Fruit fly (Drosophila melanogaster) whole organism, prepupa: Measurements from ENCODE around the gene TwdlC.

Source experiments
- Blimp-1 ChIP-seq: fragments of 200-800 bp; sonication (Bioruptor generic); optimal IDR thresholded peaks from 3 replicates; lab custom pipeline; 2017; ENCODE audit warnings: missing biosample characterization, missing genetic modification characterization, mild to moderate bottlenecking, moderate library complexity, missing genetic modification reagents
- CG10631 ChIP-seq: fragments of 200-800 bp; sonication (Bioruptor generic); optimal IDR thresholded peaks from 2 replicates; lab custom pipeline; 2016; ENCODE audit warnings: missing biosample characterization, missing genetic modification characterization
- CG10669 ChIP-seq: fragments of 200-800 bp; sonication (Bioruptor generic); optimal IDR thresholded peaks from 3 replicates; lab custom pipeline; 2018; ENCODE audit warnings: missing biosample characterization, mild to moderate bottlenecking, missing genetic modification characterization, moderate library complexity
- CG11294 ChIP-seq: fragments of 200-800 bp; sonication (Bioruptor generic); IDR thresholded peaks from 2 replicates; pipeline ENCODE4 v1.3.6; 2022; ENCODE audit warnings: missing biosample characterization, missing genetic modification characterization
- CG11762 ChIP-seq: fragments of 200-800 bp; sonication (Bioruptor generic); optimal IDR thresholded peaks from 3 replicates; lab custom pipeline; 2016; ENCODE audit warnings: missing biosample characterization, missing genetic modification characterization; ENCODE audit not compliant: insufficient read depth
- CG11902 ChIP-seq: fragments of 200-800 bp; sonication (Bioruptor generic); optimal IDR thresholded peaks from 3 replicates; lab custom pipeline; 2016; ENCODE audit warnings: missing biosample characterization, missing genetic modification characterization
- CG1621 ChIP-seq: fragments of 200-800 bp; sonication (Bioruptor generic); optimal IDR thresholded peaks from 3 replicates; lab custom pipeline; 2018; ENCODE audit warnings: missing biosample characterization, mild to moderate bottlenecking, missing genetic modification characterization
- CG16779 ChIP-seq: fragments of 200-800 bp; sonication (Bioruptor generic); optimal IDR thresholded peaks from 3 replicates; lab custom pipeline; 2017; ENCODE audit warnings: missing biosample characterization, mild to moderate bottlenecking, missing genetic modification characterization
- CG3032 ChIP-seq: fragments of 200-800 bp; optimal IDR thresholded peaks from 2 replicates; lab custom pipeline; 2019; ENCODE audit warnings: missing biosample characterization, mild to moderate bottlenecking, missing genetic modification characterization, moderate library complexity
- CG32006 ChIP-seq: fragments of 200-800 bp; sonication (Bioruptor generic); optimal IDR thresholded peaks from 3 replicates; lab custom pipeline; 2017; ENCODE audit warnings: missing biosample characterization, mild to moderate bottlenecking, missing genetic modification characterization
- CG34406 ChIP-seq: fragments of 200-800 bp; sonication (Bioruptor generic); optimal IDR thresholded peaks from 3 replicates; lab custom pipeline; 2016; ENCODE audit warnings: missing biosample characterization, missing genetic modification characterization
- CG4318 ChIP-seq: fragments of 200-800 bp; sonication (Bioruptor generic); optimal IDR thresholded peaks from 3 replicates; lab custom pipeline; 2017; ENCODE audit warnings: missing biosample characterization, mild to moderate bottlenecking, missing genetic modification characterization
- CG6163 ChIP-seq: fragments of 200-800 bp; sonication (Bioruptor generic); IDR thresholded peaks from 3 replicates; pipeline ENCODE4 v1.3.6; 2022; ENCODE audit warnings: missing biosample characterization, missing genetic modification characterization
- CG6276 ChIP-seq: fragments of 200-800 bp; sonication (Bioruptor generic); optimal IDR thresholded peaks from 2 replicates; lab custom pipeline; 2017; ENCODE audit warnings: missing biosample characterization, mild to moderate bottlenecking, missing genetic modification characterization
- CG6792 ChIP-seq: fragments of 200-800 bp; sonication (Bioruptor generic); optimal IDR thresholded peaks from 3 replicates; lab custom pipeline; 2016; ENCODE audit warnings: missing biosample characterization, missing genetic modification characterization
- CG6808 ChIP-seq: fragments of 200-800 bp; sonication (Bioruptor generic); optimal IDR thresholded peaks from 3 replicates; lab custom pipeline; 2017; ENCODE audit warnings: missing biosample characterization, missing genetic modification characterization, mild to moderate bottlenecking, moderate library complexity, missing genetic modification reagents
- CG6854 ChIP-seq: fragments of 200-800 bp; sonication (Bioruptor generic); optimal IDR thresholded peaks from 2 replicates; lab custom pipeline; 2017; ENCODE audit warnings: missing biosample characterization, mild to moderate bottlenecking, missing genetic modification characterization
- CG7368 ChIP-seq: fragments of 200-800 bp; sonication (Bioruptor generic); optimal IDR thresholded peaks from 3 replicates; lab custom pipeline; 2016; ENCODE audit warnings: missing biosample characterization, missing genetic modification characterization
- CG8119 ChIP-seq: fragments of 200-800 bp; sonication (Bioruptor generic); IDR thresholded peaks from 3 replicates; pipeline ENCODE4 v1.3.6; 2022; ENCODE audit warnings: missing biosample characterization, missing genetic modification characterization
- CG8632 ChIP-seq: fragments of 200-800 bp; sonication (Bioruptor generic); optimal IDR thresholded peaks from 3 replicates; lab custom pipeline; 2016; ENCODE audit warnings: missing biosample characterization, missing genetic modification characterization
- Eip93F ChIP-seq: fragments of 200-800 bp; sonication (Bioruptor generic); optimal IDR thresholded peaks from 2 replicates; lab custom pipeline; 2016; ENCODE audit warnings: missing biosample characterization, mild to moderate bottlenecking, missing genetic modification characterization
- Ets96B ChIP-seq: fragments of 200-800 bp; optimal IDR thresholded peaks from 2 replicates; lab custom pipeline; 2019; ENCODE audit warnings: missing biosample characterization, mild to moderate bottlenecking, missing genetic modification characterization, moderate library complexity
- Hr38 ChIP-seq: sonication (Bioruptor generic); optimal IDR thresholded peaks from 2 replicates; lab custom pipeline; 2016; ENCODE audit warnings: missing biosample characterization, missing genetic modification characterization
- Lpt ChIP-seq: fragments of 200-800 bp; sonication (Bioruptor generic); optimal IDR thresholded peaks from 3 replicates; lab custom pipeline; 2016; ENCODE audit warnings: missing biosample characterization, missing genetic modification characterization
- OdsH ChIP-seq: fragments of 200-800 bp; sonication (Bioruptor generic); optimal IDR thresholded peaks from 3 replicates; lab custom pipeline; 2016; ENCODE audit warnings: missing biosample characterization, missing genetic modification characterization
- Smox ChIP-seq: fragments of 200-800 bp; sonication (Bioruptor generic); optimal IDR thresholded peaks from 3 replicates; lab custom pipeline; 2016; ENCODE audit warnings: missing biosample characterization, missing genetic modification characterization
- Sox14 ChIP-seq: fragments of 200-800 bp; sonication (Bioruptor generic); optimal IDR thresholded peaks from 3 replicates; lab custom pipeline; 2016; ENCODE audit warnings: missing biosample characterization, missing genetic modification characterization
- Sox15 ChIP-seq: fragments of 200-800 bp; sonication (Bioruptor generic); optimal IDR thresholded peaks from 3 replicates; lab custom pipeline; 2016; ENCODE audit warnings: missing biosample characterization, missing genetic modification characterization
- acj6 ChIP-seq: fragments of 200-800 bp; sonication (Bioruptor generic); optimal IDR thresholded peaks from 3 replicates; lab custom pipeline; 2016; ENCODE audit warnings: missing biosample characterization, missing genetic modification characterization
- dac ChIP-seq: fragments of 200-800 bp; sonication (Bioruptor generic); optimal IDR thresholded peaks from 2 replicates; lab custom pipeline; 2017; ENCODE audit warnings: missing biosample characterization, mild to moderate bottlenecking, missing genetic modification characterization
- fd59A ChIP-seq: fragments of 200-800 bp; sonication (Bioruptor generic); optimal IDR thresholded peaks from 2 replicates; lab custom pipeline; 2017; ENCODE audit warnings: missing biosample characterization, mild to moderate bottlenecking, missing genetic modification characterization, missing genetic modification reagents
- fd85E ChIP-seq: fragments of 200-800 bp; sonication (Bioruptor generic); optimal IDR thresholded peaks from 3 replicates; lab custom pipeline; 2016; ENCODE audit warnings: missing biosample characterization, missing genetic modification characterization
- net ChIP-seq: fragments of 200-800 bp; sonication (Bioruptor generic); optimal IDR thresholded peaks from 3 replicates; lab custom pipeline; 2016; ENCODE audit warnings: missing biosample characterization, missing genetic modification characterization
- pdm3 ChIP-seq: fragments of 200-800 bp; sonication (Bioruptor generic); optimal IDR thresholded peaks from 3 replicates; lab custom pipeline; 2016; ENCODE audit warnings: missing biosample characterization, missing genetic modification characterization
- salr ChIP-seq, 2 experiments: fragments of 200-800 bp; sonication (Bioruptor generic); optimal IDR thresholded peaks; 3 replicates each; lab custom pipeline; 2016 to 2018; ENCODE audit warnings: missing biosample characterization in 2 of 2, missing genetic modification characterization in 2 of 2, mild to moderate bottlenecking in 1 of 2
- ss ChIP-seq, 2 experiments: fragments of 200-800 bp; sonication (Bioruptor generic); optimal IDR thresholded peaks; 2 replicates in 1 of 2; 3 replicates in 1 of 2; lab custom pipeline; 2017 to 2018; ENCODE audit warnings: mild to moderate bottlenecking in 2 of 2, missing biosample characterization in 2 of 2, missing genetic modification characterization in 2 of 2, moderate library complexity in 1 of 2
- svp ChIP-seq: fragments of 200-800 bp; sonication (Bioruptor generic); peaks from one replicate; lab custom pipeline; 2016; ENCODE audit warnings: missing biosample characterization, missing genetic modification characterization
- topi ChIP-seq: fragments of 200-800 bp; sonication (Bioruptor generic); optimal IDR thresholded peaks from 3 replicates; lab custom pipeline; 2016; ENCODE audit warnings: missing biosample characterization, missing genetic modification characterization
- vri ChIP-seq: fragments of 200-800 bp; sonication (Bioruptor generic); optimal IDR thresholded peaks from 3 replicates; lab custom pipeline; 2016; ENCODE audit warnings: missing biosample characterization, mild to moderate bottlenecking, missing genetic modification characterization

The TwdlC gene

DNA sequence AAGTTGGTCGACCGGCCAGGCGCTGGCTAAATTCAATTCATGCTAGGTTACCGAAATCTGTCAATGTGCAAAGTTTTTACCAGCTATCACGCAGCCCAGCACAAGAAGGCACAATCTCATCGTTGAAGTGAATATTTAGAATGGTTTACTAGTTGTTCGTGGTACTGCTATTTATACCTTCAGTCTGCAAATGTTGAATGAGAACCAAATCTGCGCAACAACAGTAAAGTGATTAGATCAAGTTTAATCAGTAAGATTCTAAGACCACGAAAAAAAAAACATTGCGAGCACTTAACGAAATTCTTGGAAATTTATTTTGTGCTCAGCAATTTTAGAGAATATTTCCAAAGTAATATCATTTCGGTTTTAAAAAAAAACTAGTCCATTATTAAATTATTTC is 10.7 kb downstream of the TwdlC start, which contains the start of gene CG6296:
CG6296 (minus strand) TSS at position 132 of the 400 bp plus-strand sequence.
- TF ChIP-seq CG3032 (no peak), CG8632 (GFP tag; lab: Kevin White, UChicago) (no peak), vri (no peak), fd59A (GFP tag; lab: Kevin White, UChicago) (no peak), CG34406 (GFP tag; lab: Kevin White, UChicago) (no peak), Eip93F (no peak), CG4318 (GFP tag; lab: Kevin White, UChicago) (no peak), CG11902 (GFP tag; lab: Kevin White, UChicago) (no peak), CG10669 (GFP tag; lab: Kevin White, UChicago) (no peak), CG8119 (GFP tag; lab: Robert Waterston, UW) (no peak), pdm3 (no peak), CG6808 (no peak), CG6854 (GFP tag; lab: Kevin White, UChicago) (no peak), CG11294 (GFP tag; lab: Robert Waterston, UW) (no peak), CG11762 (GFP tag; lab: Kevin White, UChicago) (no peak)

DNA sequence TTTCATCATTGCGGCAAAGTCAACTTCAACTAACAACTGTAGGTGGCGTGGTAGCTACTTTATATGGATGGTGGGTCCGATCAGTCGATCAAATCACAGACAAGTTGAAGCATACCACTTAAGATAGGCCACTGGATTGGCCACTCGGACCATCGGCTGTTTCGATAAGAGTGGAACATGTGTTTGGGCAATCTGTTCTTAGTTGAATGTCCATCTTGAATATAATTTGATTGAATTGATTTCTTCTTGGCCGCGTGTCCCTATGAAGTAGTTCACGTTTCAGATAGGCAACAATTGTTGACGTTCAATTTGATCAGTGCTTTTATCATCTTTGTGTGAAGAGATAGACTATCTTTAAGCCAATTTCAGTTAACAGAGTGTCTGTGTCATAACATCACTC is 12.4 kb downstream of the TwdlC start, which contains the start of gene CG6295:
CG6295 (minus strand) TSS at position 34 of the 400 bp plus-strand sequence.
- TF ChIP-seq OdsH: no peak
- TF ChIP-seq CG4318 (GFP tag; lab: Kevin White, UChicago): no peak
- TF ChIP-seq CG10631 (GFP tag; lab: Kevin White, UChicago): no peak
- no peak for TF ChIP-seq topi (GFP tag; lab: Kevin White, UChicago)
- no peak for TF ChIP-seq CG11902 (GFP tag; lab: Kevin White, UChicago)
- TF ChIP-seq Smox: no peak

DNA sequence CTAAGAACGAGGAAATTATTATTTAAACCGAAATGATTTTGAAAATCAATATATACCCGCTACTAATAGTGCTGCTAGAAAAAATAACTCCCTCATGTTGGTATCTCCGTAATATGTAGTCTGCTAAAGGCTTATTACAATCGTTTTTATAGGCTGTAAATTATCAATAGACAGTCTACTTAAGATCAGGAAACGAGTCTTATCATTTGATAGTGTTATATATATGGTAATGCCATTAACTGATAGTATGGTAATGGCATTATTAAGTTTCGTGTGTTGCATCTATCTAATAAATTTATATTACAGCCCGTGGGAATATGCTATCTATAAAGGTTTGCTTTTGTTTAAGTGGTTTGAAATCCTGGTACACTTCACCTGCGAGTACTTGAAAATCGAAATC is 23.6 kb downstream of the TwdlC start, which contains the start of gene CG17192:
CG17192 (minus strand) TSS at position 101 of the 400 bp plus-strand sequence.
- TF ChIP-seq Hr38 (GFP tag; lab: Kevin White, UChicago) (no peak), Lpt (GFP tag; lab: Kevin White, UChicago) (no peak), svp (GFP tag; lab: Kevin White, UChicago) (no peak), CG6163 (GFP tag; lab: Robert Waterston, UW) (no peak), ss (GFP tag; optimal IDR thresholded peaks at IDR 0.05; lab: Kevin White, UChicago) (no peak), CG32006 (GFP tag; lab: Kevin White, UChicago) (no peak), Ets96B (tag; lab: Kevin White, UChicago) (no peak)

DNA sequence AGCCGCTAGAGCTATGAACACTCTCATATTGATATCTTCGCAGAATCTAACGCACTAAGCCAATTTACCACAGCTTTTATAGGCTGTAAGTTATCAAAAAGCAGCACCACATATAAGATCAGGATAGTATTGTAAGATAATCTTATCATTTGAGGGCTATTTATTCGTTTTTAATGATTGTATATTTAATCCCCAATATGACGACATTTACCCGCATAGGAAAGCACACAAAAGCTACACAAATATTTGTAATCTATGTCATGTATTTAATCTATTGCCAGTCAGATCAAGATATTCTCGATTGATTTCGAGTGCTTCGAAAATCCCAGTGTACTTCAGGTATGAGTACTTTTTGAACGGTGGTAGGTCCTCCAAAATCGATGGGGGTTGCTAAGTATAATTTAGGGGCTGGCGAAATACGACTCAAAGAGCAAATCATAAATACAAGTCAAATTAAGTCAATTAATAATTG is 25.1 kb downstream of the TwdlC start, which contains the start of gene CG17191:
CG17191 (minus strand) TSS at position 51 of the 472 bp plus-strand sequence.
- TF ChIP-seq CG16779 (tag; lab: Kevin White, UChicago) (no peak), CG32006 (GFP tag; lab: Kevin White, UChicago) (no peak), CG6163 (GFP tag; lab: Robert Waterston, UW) (no peak), pdm3 (no peak), Sox14 (GFP tag; lab: Kevin White, UChicago) (no peak), salr (GFP tag; optimal IDR thresholded peaks at IDR 0.05; lab: Kevin White, UChicago) (no peak), net (GFP tag; lab: Kevin White, UChicago) (no peak), topi (GFP tag; lab: Kevin White, UChicago) (no peak), CG11294 (GFP tag; lab: Robert Waterston, UW) (no peak), CG34406 (GFP tag; lab: Kevin White, UChicago) (no peak), CG3032 (no peak)

DNA sequence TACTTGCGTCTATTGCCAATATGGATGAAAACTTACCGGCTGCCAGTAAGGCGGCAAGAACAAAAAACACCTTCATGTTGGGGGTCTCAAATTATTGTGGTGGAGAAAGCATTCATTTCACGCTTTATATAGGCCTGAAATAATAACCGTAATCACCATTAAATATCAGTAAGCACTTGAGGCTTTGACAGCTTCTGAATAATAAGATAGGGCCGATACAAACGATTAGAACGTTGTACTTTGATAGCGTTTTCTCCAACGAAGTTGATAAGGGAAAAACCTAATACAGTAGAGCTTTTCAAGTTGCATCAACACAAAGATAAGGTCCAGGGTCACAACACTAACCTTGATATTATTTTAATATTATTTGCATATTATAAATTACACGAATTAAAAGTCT is 26.6 kb downstream of the TwdlC start, which contains the start of gene CG6283:
CG6283 (minus strand) TSS at position 101 of the 400 bp plus-strand sequence.
- no peak for TF ChIP-seq CG6163 (GFP tag; lab: Robert Waterston, UW)
- no peak for TF ChIP-seq salr (GFP tag; optimal IDR thresholded peaks at IDR 0.05; lab: Kevin White, UChicago)
- no peak for TF ChIP-seq CG1621 (tag; lab: Kevin White, UChicago)
- TF ChIP-seq dac: no peak
- no peak for TF ChIP-seq Sox15
- no peak for TF ChIP-seq CG6276 (GFP tag; lab: Kevin White, UChicago)
- no peak for TF ChIP-seq CG16779 (tag; lab: Kevin White, UChicago)
- TF ChIP-seq ss (GFP tag; optimal IDR thresholded peaks at IDR 0.05; lab: Kevin White, UChicago): no peak
- TF ChIP-seq CG6792 (GFP tag; lab: Kevin White, UChicago): no peak
- TF ChIP-seq CG10631 (GFP tag; lab: Kevin White, UChicago): no peak
- no peak for TF ChIP-seq acj6 (GFP tag; lab: Kevin White, UChicago)
- TF ChIP-seq fd85E: no peak
- TF ChIP-seq vri: no peak
- TF ChIP-seq CG7368: no peak
- no peak for TF ChIP-seq Ets96B (tag; lab: Kevin White, UChicago)
- TF ChIP-seq Blimp-1: no peak
- TF ChIP-seq, all 60 proteins: peak for 0
